Fruit fly (Drosophila melanogaster): ENCODE data around the gene CAHbeta.

- TF ChIP-seq CG8478 (optimal IDR thresholded peaks at IDR 0.05): no peak
- TF ChIP-seq CTCF (optimal IDR thresholded peaks at IDR 0.05): no peak
These were observed at the start of gene CAHbeta for dm6 chr3R:8980776-8981165.
